Worm (Caenorhabditis elegans): ENCODE results near the gene F54D5.3.

The F54D5.3 gene

ce11 chrII:11599751-11600150 is 28.1 kb downstream of the F54D5.3 start, which contains the start of gene npp-5:
npp-5 (minus strand) TSS chrII:11599809.
- TF ChIP-seq zfh-2 (GFP tag; conservative IDR thresholded peaks at IDR 0.05) (no peak), ceh-79 (tag; optimal IDR thresholded peaks at IDR 0.05) (no peak), let-607 (tag; optimal IDR thresholded peaks at IDR 0.05) (no peak), efl-1 (GFP tag; optimal IDR thresholded peaks at IDR 0.05) (peak; percentile 29), ceh-58 (GFP tag; IDR thresholded peaks at IDR 0.05) (no peak), Y67H2A.10 (GFP tag; conservative IDR thresholded peaks at IDR 0.05) (no peak), sdz-38 (tag; optimal IDR thresholded peaks at IDR 0.05) (no peak), Y95B8A.8 (GFP tag; IDR thresholded peaks at IDR 0.05) (no peak), D2030.7 (GFP tag; IDR thresholded peaks at IDR 0.05) (no peak), aptf-2 (GFP tag; conservative IDR thresholded peaks at IDR 0.05) (no peak), snpc-1.3 (tag; optimal IDR thresholded peaks at IDR 0.05; ENCODE audit: insufficient read depth) (no peak), C06A6.2 (GFP tag; conservative IDR thresholded peaks at IDR 0.05) (no peak), ztf-28 (GFP tag; IDR thresholded peaks at IDR 0.05) (no peak), lin-35 (GFP tag; optimal IDR thresholded peaks at IDR 0.05) (no peak), dpl-1 (GFP tag; optimal IDR thresholded peaks at IDR 0.05) (no peak), sptf-2 (GFP tag; optimal IDR thresholded peaks at IDR 0.05) (no peak), snpc-4 (GFP tag; optimal IDR thresholded peaks at IDR 0.05) (no peak), snpc-4 (tag; optimal IDR thresholded peaks at IDR 0.05) (no peak), mcd-1 (GFP tag; IDR thresholded peaks at IDR 0.05) (peak; percentile 63; the same call in 1 of the 2 replicates), F37B4.10 (GFP tag; IDR thresholded peaks at IDR 0.05) (no peak), gei-17 (GFP tag; optimal IDR thresholded peaks at IDR 0.05) (no peak), zim-3 (tag; optimal IDR thresholded peaks at IDR 0.05) (no peak), ztf-25 (GFP tag; IDR thresholded peaks at IDR 0.05) (no peak), lin-54 (GFP tag; optimal IDR thresholded peaks at IDR 0.05) (peak; percentile 52), aptf-3 (GFP tag; IDR thresholded peaks at IDR 0.05) (no peak), hsf-1 (GFP tag; IDR thresholded peaks at IDR 0.05) (no peak), B0336.3 (GFP tag; IDR thresholded peaks at IDR 0.05) (no peak)

ce11 chrII:11600711-11601110 is 29.1 kb downstream of the F54D5.3 start, which contains the start of gene F07A11.4:
F07A11.4 (plus strand) TSS chrII:11601011.
- TF ChIP-seq zfh-2 (GFP tag; conservative IDR thresholded peaks at IDR 0.05), result no peak
- TF ChIP-seq unc-130 (GFP tag; optimal IDR thresholded peaks at IDR 0.05), result no peak
- TF ChIP-seq him-1 (tag; optimal IDR thresholded peaks at IDR 0.05), result no peak
- TF ChIP-seq chd-7 (tag; optimal IDR thresholded peaks at IDR 0.05), result no peak
- no peak for TF ChIP-seq ceh-40 (GFP tag; IDR thresholded peaks at IDR 0.05)
- TF ChIP-seq ceh-100 (GFP tag; IDR thresholded peaks at IDR 0.05), result no peak
- TF ChIP-seq snpc-3.4 (tag; optimal IDR thresholded peaks at IDR 0.05), result no peak
- TF ChIP-seq nfyb-1 (GFP tag; IDR thresholded peaks at IDR 0.05), result no peak

- TF ChIP-seq F55B11.4 (tag; optimal IDR thresholded peaks at IDR 0.05; ENCODE audit: borderline replicate concordance, insufficient read depth) (no peak), madf-6 (GFP tag; IDR thresholded peaks at IDR 0.05) (no peak), aptf-2 (GFP tag; conservative IDR thresholded peaks at IDR 0.05) (no peak), snpc-4 (GFP tag; optimal IDR thresholded peaks at IDR 0.05) (no peak), snpc-4 (tag; optimal IDR thresholded peaks at IDR 0.05) (no peak), zfh-2 (GFP tag; conservative IDR thresholded peaks at IDR 0.05) (peak; percentile 78), egl-44 (GFP tag; IDR thresholded peaks at IDR 0.05) (no peak)
These were observed 30.9 kb downstream of the F54D5.3 start for ce11 chrII:11602387-11602960.

Measured in whole organism, young adult.